Worm (Caenorhabditis elegans): ENCODE data around the gene F56D6.13.
A peak's percentile ranks its signal among the peaks of the same experiment; 100 is the strongest.

Gene F56D6.13

ce11 chrIV:3873195-3873594 is 36.0 kb upstream of the F56D6.13 start:
- TF ChIP-seq lin-13 (GFP tag; optimal IDR thresholded peaks at IDR 0.05), result no peak
- TF ChIP-seq lir-3 (tag; optimal IDR thresholded peaks at IDR 0.05), result no peak
- no peak for TF ChIP-seq nhr-11 (tag; optimal IDR thresholded peaks at IDR 0.05)
- peak; percentile 81 for TF ChIP-seq set-16 (GFP tag; IDR thresholded peaks at IDR 0.05)
- TF ChIP-seq ZK337.2 (GFP tag; IDR thresholded peaks at IDR 0.05), result no peak
- TF ChIP-seq zfp-3 (GFP tag; conservative IDR thresholded peaks at IDR 0.05), result 0 out of 2 replicates have a peak, but pooled peaks have one; percentile 12
- no peak for TF ChIP-seq mep-1 (tag; optimal IDR thresholded peaks at IDR 0.05)
- no peak for TF ChIP-seq F10B5.3 (tag; optimal IDR thresholded peaks at IDR 0.05)
- TF ChIP-seq mxl-2 (GFP tag; conservative IDR thresholded peaks at IDR 0.05), result no peak
- no peak for TF ChIP-seq Y5F2A.4 (GFP tag; optimal IDR thresholded peaks at IDR 0.05)
- no peak for TF ChIP-seq hif-1 (tag; optimal IDR thresholded peaks at IDR 0.05)
- peak in 1 of 2 experiments; percentile 81 for TF ChIP-seq unc-62 (GFP tag; optimal IDR thresholded peaks at IDR 0.05 in 1 of 2)
- no peak for TF ChIP-seq unc-62 (tag; optimal IDR thresholded peaks at IDR 0.05)
- TF ChIP-seq ceh-44 (GFP tag; IDR thresholded peaks at IDR 0.05), result no peak
- TF ChIP-seq spr-3 (GFP tag; optimal IDR thresholded peaks at IDR 0.05), result no peak
- no peak for TF ChIP-seq dpl-1 (GFP tag; optimal IDR thresholded peaks at IDR 0.05)
- TF ChIP-seq F26F4.8 (GFP tag; conservative IDR thresholded peaks at IDR 0.05), result no peak
- no peak for TF ChIP-seq sdz-12 (GFP tag; optimal IDR thresholded peaks at IDR 0.05)
- no peak for TF ChIP-seq T20F7.1 (GFP tag; optimal IDR thresholded peaks at IDR 0.05)
- TF ChIP-seq ZK546.5 (tag; optimal IDR thresholded peaks at IDR 0.05), result no peak

ce11 chrIV:3873706-3874105 is 35.5 kb upstream of the F56D6.13 start, which contains the start of gene F37C4.5:
TSS of gene F37C4.5 (minus strand) at chrIV:3873806.
- TF ChIP-seq php-3 (GFP tag; IDR thresholded peaks at IDR 0.05), result no peak
- no peak for TF ChIP-seq tag-97 (GFP tag; IDR thresholded peaks at IDR 0.05)
- no peak for TF ChIP-seq snpc-4 (tag; optimal IDR thresholded peaks at IDR 0.05)
- no peak for TF ChIP-seq nhr-10 (tag; optimal IDR thresholded peaks at IDR 0.05)
- no peak for TF ChIP-seq aly-2 (tag; optimal IDR thresholded peaks at IDR 0.05)

DNA sequence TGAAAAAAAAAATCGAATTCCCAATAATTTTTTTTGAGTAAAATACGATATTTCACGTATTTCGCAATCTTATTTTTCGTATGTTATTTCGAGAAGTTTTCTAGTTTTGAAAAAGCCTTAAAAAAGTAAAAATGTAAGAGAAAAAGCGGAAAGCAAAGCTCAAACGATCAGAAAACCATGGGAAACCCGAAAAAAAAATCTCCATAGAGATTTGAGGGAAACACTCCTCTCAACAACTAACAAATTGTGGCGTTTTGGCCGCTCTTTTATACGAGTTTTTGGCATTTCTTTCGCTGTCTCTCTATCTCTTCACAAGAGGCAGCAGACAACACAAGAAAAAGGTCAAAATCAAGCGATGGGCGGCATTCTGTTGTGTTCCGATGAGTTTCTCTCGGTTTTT is 34.8 kb upstream of the F56D6.13 start:
- TF ChIP-seq lin-39 (tag; optimal IDR thresholded peaks at IDR 0.05), result no peak
- TF ChIP-seq mxl-3 (GFP tag; optimal IDR thresholded peaks at IDR 0.05), result no peak
- TF ChIP-seq nhr-237 (tag; optimal IDR thresholded peaks at IDR 0.05), result no peak
- TF ChIP-seq rbr-2 (tag; optimal IDR thresholded peaks at IDR 0.05), result no peak
- TF ChIP-seq sdz-12 (GFP tag; optimal IDR thresholded peaks at IDR 0.05), result no peak
- no peak for TF ChIP-seq zip-2 (tag; optimal IDR thresholded peaks at IDR 0.05)
- TF ChIP-seq lsy-2 (tag; optimal IDR thresholded peaks at IDR 0.05), result peak in 1 of 2 experiments; percentile 36
- TF ChIP-seq attf-4 (tag; optimal IDR thresholded peaks at IDR 0.05), result no peak
- no peak for TF ChIP-seq mxl-2 (GFP tag; conservative IDR thresholded peaks at IDR 0.05)
- TF ChIP-seq duxl-1 (tag; optimal IDR thresholded peaks at IDR 0.05; ENCODE audit: poor library complexity), result no peak
- no peak for TF ChIP-seq ceh-28 (tag; optimal IDR thresholded peaks at IDR 0.05)
- peak; percentile 64 for TF ChIP-seq dmd-6 (GFP tag; IDR thresholded peaks at IDR 0.05)
- TF ChIP-seq gei-8 (GFP tag; optimal IDR thresholded peaks at IDR 0.05), result no peak
- TF ChIP-seq nhr-48 (tag; optimal IDR thresholded peaks at IDR 0.05), result no peak
- TF ChIP-seq lir-3 (tag; optimal IDR thresholded peaks at IDR 0.05), result no peak
- no peak for TF ChIP-seq aha-1 (tag)
- peak; percentile 34 for TF ChIP-seq dpl-1 (GFP tag; optimal IDR thresholded peaks at IDR 0.05)
- no peak for TF ChIP-seq nhr-41 (GFP tag; IDR thresholded peaks at IDR 0.05)
- no peak for TF ChIP-seq aly-2 (tag; optimal IDR thresholded peaks at IDR 0.05)
- TF ChIP-seq spr-3 (GFP tag; optimal IDR thresholded peaks at IDR 0.05), result no peak
- no peak for TF ChIP-seq ceh-20 (GFP tag; IDR thresholded peaks at IDR 0.05)
- TF ChIP-seq nhr-77 (tag; optimal IDR thresholded peaks at IDR 0.05), result peak; percentile 55
- no peak for TF ChIP-seq ceh-62 (tag; optimal IDR thresholded peaks at IDR 0.05)
- TF ChIP-seq snpc-4 (tag; optimal IDR thresholded peaks at IDR 0.05), result no peak
- TF ChIP-seq mdt-29 (GFP tag; IDR thresholded peaks at IDR 0.05), result no peak
- no peak for TF ChIP-seq php-3 (GFP tag; IDR thresholded peaks at IDR 0.05)
- no peak for TF ChIP-seq nhr-76 (tag; optimal IDR thresholded peaks at IDR 0.05)
- no peak for TF ChIP-seq ctbp-1 (GFP tag; IDR thresholded peaks at IDR 0.05)
- TF ChIP-seq hlh-11 (tag; optimal IDR thresholded peaks at IDR 0.05), result peak; percentile 71
- no peak for TF ChIP-seq F10B5.3 (tag; optimal IDR thresholded peaks at IDR 0.05)
- TF ChIP-seq Y75B8A.6 (GFP tag; IDR thresholded peaks at IDR 0.05), result no peak
- TF ChIP-seq R02D3.7 (tag; optimal IDR thresholded peaks at IDR 0.05), result no peak
- no peak for TF ChIP-seq dmd-9 (GFP tag; IDR thresholded peaks at IDR 0.05)
- TF ChIP-seq tag-97 (GFP tag; IDR thresholded peaks at IDR 0.05), result no peak
